Fruit fly (Drosophila melanogaster): Measurements from ENCODE around the gene CG4318.

DNA sequence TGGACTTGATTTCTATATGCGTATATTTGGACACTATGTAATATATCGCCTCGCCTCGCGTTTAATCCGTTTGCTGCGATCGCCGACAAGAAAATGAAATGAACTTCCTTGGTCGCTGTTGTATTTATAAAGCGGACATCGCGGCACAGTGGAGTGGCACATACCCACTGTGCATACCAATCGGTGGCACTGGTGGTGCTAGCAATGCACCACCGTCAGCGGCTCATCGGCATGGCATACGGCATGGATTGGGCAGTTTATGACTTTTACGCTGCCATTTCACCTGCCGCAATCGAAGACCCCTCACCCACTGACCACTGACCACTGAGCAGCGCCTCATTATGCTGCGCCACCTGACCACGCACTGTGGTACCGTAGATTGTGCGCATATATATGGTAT is 37.1 kb upstream of the CG4318 start, which contains the start of gene CG12723:
- TF ChIP-seq EcR (GFP tag; optimal IDR thresholded peaks at IDR 0.05) (no peak), CG32121 (GFP tag; IDR thresholded peaks at IDR 0.05) (no peak), Pif1B (GFP tag; optimal IDR thresholded peaks at IDR 0.05) (no peak), Snoo (tag; optimal IDR thresholded peaks at IDR 0.05) (no peak), CG10348 (GFP tag; IDR thresholded peaks at IDR 0.05) (no peak), gl (tag; optimal IDR thresholded peaks at IDR 0.05) (no peak), CG9948 (tag; optimal IDR thresholded peaks at IDR 0.05) (no peak), Ets98B (GFP tag; IDR thresholded peaks at IDR 0.05) (no peak), CG17806 (tag; optimal IDR thresholded peaks at IDR 0.05) (no peak), CG4496 (GFP tag; IDR thresholded peaks at IDR 0.05) (no peak), CG8301 (tag; optimal IDR thresholded peaks at IDR 0.05) (no peak), rn (GFP tag; IDR thresholded peaks at IDR 0.05) (no peak), fd96Ca (GFP tag; IDR thresholded peaks at IDR 0.05) (no peak), Pif1A (GFP tag; optimal IDR thresholded peaks at IDR 0.05) (no peak)

Data from whole organism, pupa.